Worm (Caenorhabditis elegans): ENCODE results near the gene F54D5.9.

- no peak for TF ChIP-seq mep-1 (tag; optimal IDR thresholded peaks at IDR 0.05)
- TF ChIP-seq pha-4 (tag; optimal IDR thresholded peaks at IDR 0.05), result no peak
- no peak for TF ChIP-seq ceh-39 (tag; optimal IDR thresholded peaks at IDR 0.05)
- TF ChIP-seq lin-13 (tag; optimal IDR thresholded peaks at IDR 0.05), result no peak
- TF ChIP-seq elt-3 (tag; optimal IDR thresholded peaks at IDR 0.05), result no peak
- TF ChIP-seq ces-1 (GFP tag; optimal IDR thresholded peaks at IDR 0.05), result peak; percentile 94
- TF ChIP-seq ztf-11 (tag; optimal IDR thresholded peaks at IDR 0.05), result no peak
- TF ChIP-seq snpc-4 (tag; optimal IDR thresholded peaks at IDR 0.05), result no peak
- TF ChIP-seq nhr-237 (tag; optimal IDR thresholded peaks at IDR 0.05), result no peak
- no peak for TF ChIP-seq unc-62 (GFP tag; optimal IDR thresholded peaks at IDR 0.05)
Observed at ce11 chrII:11495307-11495706, 49.3 kb downstream of the F54D5.9 start, which contains the start of the genes ooc-3 and B0334.4.
